Fruit fly (Drosophila melanogaster) whole organism: ENCODE measurements around the gene RIOK1.

Experiments used
- CG8478 ChIP-seq: fragments of >200 bp; optimal IDR thresholded peaks from 2 replicates; lab custom pipeline; 2018; ENCODE audit warnings: inconsistent platforms
- EcR ChIP-seq, 2 experiments: fragments of >200 bp; optimal IDR thresholded peaks; 2 replicates each; lab custom pipeline; 2017; ENCODE audit warnings: missing biosample characterization in 2 of 2, missing genetic modification characterization in 2 of 2, missing genetic modification reagents in 2 of 2
- psq ChIP-seq: fragments of >200 bp; optimal IDR thresholded peaks from 2 replicates; lab custom pipeline; 2017

- no peak for TF ChIP-seq CG8478 (lab: Kevin White, UChicago)
- no peak for TF ChIP-seq EcR (GFP tag; optimal IDR thresholded peaks at IDR 0.05; lab: Kevin White, UChicago)
- TF ChIP-seq psq (lab: Kevin White, UChicago), result no peak
Measured at dm6 chr3L:11624281-11624680, 24.0 kb downstream of the RIOK1 start, which contains the start of gene Akr1B.
